Fruit fly (Drosophila melanogaster): ENCODE data around the gene Scsalpha1.

Scsalpha1 gene

DNA sequence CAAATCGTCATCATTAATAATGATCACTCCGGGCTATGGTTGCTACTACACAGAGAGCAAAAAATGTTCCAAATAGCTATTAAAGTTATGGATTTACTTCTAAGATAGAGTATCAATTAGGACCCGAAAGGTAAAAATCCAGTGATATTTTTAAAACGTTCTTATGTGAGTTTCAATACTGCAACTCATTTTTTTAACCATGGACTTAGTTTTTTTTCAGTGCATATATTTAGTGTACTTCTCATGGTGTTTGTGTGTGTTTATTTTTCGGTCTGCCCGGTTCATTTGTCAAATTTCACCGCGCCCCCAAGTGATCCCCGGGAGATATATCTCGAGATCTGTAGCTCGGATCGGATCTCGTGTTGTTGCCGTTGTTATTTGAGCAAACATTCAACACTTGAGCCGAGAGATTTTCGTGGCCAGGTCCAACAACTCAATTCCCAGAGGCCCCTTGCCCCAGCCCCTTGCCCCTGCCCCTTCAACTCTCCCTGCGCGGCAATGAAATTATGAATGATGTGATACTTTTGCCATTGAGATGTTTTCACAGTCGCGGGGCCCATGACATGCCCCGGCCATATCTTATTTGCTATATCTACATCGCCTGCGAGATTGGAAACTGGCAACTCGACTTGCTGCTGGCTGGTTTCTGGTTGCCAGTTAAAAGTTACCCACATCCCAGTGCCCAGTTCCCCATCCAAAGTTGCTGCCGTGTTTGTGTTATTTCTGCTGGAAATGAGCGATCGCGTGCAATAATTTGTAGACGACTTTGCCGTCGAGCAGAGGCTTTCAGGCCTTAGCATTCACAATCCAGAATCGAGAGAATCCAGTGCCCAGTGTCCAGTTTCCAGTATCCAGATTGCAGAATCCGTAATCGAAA, 48.7 kb downstream of the Scsalpha1 start (continued):
- TF ChIP-seq CG15601 (tag; optimal IDR thresholded peaks at IDR 0.05) (peak; percentile 74), sug (tag; optimal IDR thresholded peaks at IDR 0.05) (no peak), ranshi (GFP tag; IDR thresholded peaks at IDR 0.05) (peak; percentile 53; the same call in 1 of the 2 replicates), twi (tag; optimal IDR thresholded peaks at IDR 0.05) (peak; percentile 60), scrt (GFP tag; optimal IDR thresholded peaks at IDR 0.05) (no peak), so (GFP tag; IDR thresholded peaks at IDR 0.05) (peak; percentile 43; the same call in 1 of the 3 replicates), CoRest (tag; optimal IDR thresholded peaks at IDR 0.05) (peak; percentile 72), Sin3A (optimal IDR thresholded peaks at IDR 0.05) (no peak), CG1602 (GFP tag; optimal IDR thresholded peaks at IDR 0.05) (peak; percentile 83), CG11085 (GFP tag; IDR thresholded peaks at IDR 0.05) (no peak), mirr (GFP tag; optimal IDR thresholded peaks at IDR 0.05) (no peak), gem (tag; optimal IDR thresholded peaks at IDR 0.05) (peak; percentile 81), Oli (tag; optimal IDR thresholded peaks at IDR 0.05) (peak; percentile 78), CG31441 (GFP tag; IDR thresholded peaks at IDR 0.05) (peak; percentile 84), TFAM (GFP tag; optimal IDR thresholded peaks at IDR 0.05) (peak; percentile 34), br (optimal IDR thresholded peaks at IDR 0.05) (no peak), dysf (GFP tag; IDR thresholded peaks at IDR 0.05) (0 out of 3 replicates have a peak, but pooled peaks have one; percentile 36), CG13894 (tag; optimal IDR thresholded peaks at IDR 0.05) (peak; percentile 74), CG6854 (GFP tag; optimal IDR thresholded peaks at IDR 0.05) (no peak), Nf-YB (GFP tag; optimal IDR thresholded peaks at IDR 0.05) (peak; percentile 56), Abd-B (GFP tag; optimal IDR thresholded peaks at IDR 0.05) (peak; percentile 26), CG17829 (tag; optimal IDR thresholded peaks at IDR 0.05) (peak; percentile 82), Doc2 (GFP tag; IDR thresholded peaks at IDR 0.05) (no peak), mld (GFP tag; IDR thresholded peaks at IDR 0.05; ENCODE audit: partially characterized antibody) (no peak), Taf1 (GFP tag; IDR thresholded peaks at IDR 0.05) (no peak), Adf1 (GFP tag; IDR thresholded peaks at IDR 0.05) (no peak), CG9876 (GFP tag; optimal IDR thresholded peaks at IDR 0.05) (peak; percentile 27), CG9932 (GFP tag; IDR thresholded peaks at IDR 0.05) (no peak; the same call in 1 of the 2 replicates), CG1647 (GFP tag; optimal IDR thresholded peaks at IDR 0.05) (peak; percentile 36), chm (GFP tag; IDR thresholded peaks at IDR 0.05) (peak; percentile 71; the same call in 1 of the 2 replicates), CG17912 (GFP tag; optimal IDR thresholded peaks at IDR 0.05) (no peak), Antp (GFP tag; optimal IDR thresholded peaks at IDR 0.05) (no peak), CG2712 (tag; optimal IDR thresholded peaks at IDR 0.05) (peak; percentile 84), corto (GFP tag; optimal IDR thresholded peaks at IDR 0.05) (no peak), phol (tag; optimal IDR thresholded peaks at IDR 0.05) (peak; percentile 85), CG14860 (GFP tag; IDR thresholded peaks at IDR 0.05; ENCODE audit: partially characterized antibody) (no peak), CG8924 (tag; optimal IDR thresholded peaks at IDR 0.05) (peak; percentile 83), Kr (GFP tag; optimal IDR thresholded peaks at IDR 0.05) (no peak), Awh (GFP tag; IDR thresholded peaks at IDR 0.05) (peak; percentile 84), dm (GFP tag; optimal IDR thresholded peaks at IDR 0.05) (peak; percentile 54), CG17359 (tag; optimal IDR thresholded peaks at IDR 0.05) (peak; percentile 40), E2f2 (GFP tag; IDR thresholded peaks at IDR 0.05) (no peak), gcm (GFP tag; optimal IDR thresholded peaks at IDR 0.05) (peak; percentile 61), Ravus (GFP tag; IDR thresholded peaks at IDR 0.05) (no peak), CG12236 (GFP tag; optimal IDR thresholded peaks at IDR 0.05) (peak; percentile 71), Aef1 (GFP tag; IDR thresholded peaks at IDR 0.05) (no peak), lilli (GFP tag; optimal IDR thresholded peaks at IDR 0.05) (peak; percentile 60), CG14667 (GFP tag; IDR thresholded peaks at IDR 0.05) (peak; percentile 11; the same call in 1 of the 2 replicates), CG10274 (GFP tag; optimal IDR thresholded peaks at IDR 0.05) (no peak), croc (GFP tag; conservative IDR thresholded peaks at IDR 0.05) (peak; percentile 69)

All from whole organism, embryonic.